Worm (Caenorhabditis elegans): ENCODE measurements around the gene C39B10.1.

- no peak for TF ChIP-seq tbx-2 (tag; optimal IDR thresholded peaks at IDR 0.05)
- TF ChIP-seq elt-3 (tag; optimal IDR thresholded peaks at IDR 0.05), result no peak
- no peak for TF ChIP-seq mdl-1 (tag; optimal IDR thresholded peaks at IDR 0.05)
- no peak for TF ChIP-seq nhr-237 (tag; optimal IDR thresholded peaks at IDR 0.05)
- TF ChIP-seq aly-2 (tag; optimal IDR thresholded peaks at IDR 0.05), result no peak
- TF ChIP-seq pha-4 (tag; optimal IDR thresholded peaks at IDR 0.05), result no peak
- TF ChIP-seq egl-27 (tag; optimal IDR thresholded peaks at IDR 0.05), result no peak
- TF ChIP-seq ceh-82 (tag; optimal IDR thresholded peaks at IDR 0.05), result no peak
- TF ChIP-seq pqm-1 (tag; optimal IDR thresholded peaks at IDR 0.05), result no peak
- TF ChIP-seq nfya-1 (tag; optimal IDR thresholded peaks at IDR 0.05; ENCODE audit: insufficient read depth), result no peak
Observed at ce11 chrX:10503393-10503792, 40.0 kb upstream of the C39B10.1 start.
